Worm (Caenorhabditis elegans) whole organism, midembryonic: Measurements from ENCODE around the gene lact-3.

Experiments
- T22C8.4 ChIP-seq: fragments of 200-800 bp; sonication (Bioruptor generic); IDR thresholded peaks from 2 replicates; pipeline ENCODE4 v1.3.6; 2022; ENCODE audit warnings: missing genetic modification characterization, missing compliant biosample characterization
- flt-1 ChIP-seq: fragments of 200-800 bp; sonication (Bioruptor generic); IDR thresholded peaks from 2 replicates; pipeline ENCODE4 v1.3.6; 2022; ENCODE audit warnings: missing genetic modification characterization, missing compliant biosample characterization
- ref-1 ChIP-seq: fragments of 200-800 bp; sonication (Bioruptor generic); conservative IDR thresholded peaks from 2 replicates; pipeline ENCODE4 v1.3.6; 2022; ENCODE audit warnings: missing genetic modification reagents, missing genetic modification characterization, missing compliant biosample characterization
- tab-1 ChIP-seq: fragments of 200-800 bp; sonication (Bioruptor generic); IDR thresholded peaks from 2 replicates; pipeline ENCODE4 v1.3.6; 2022; ENCODE audit warnings: missing genetic modification characterization, missing compliant biosample characterization

ce11 chrII:10675302-10675701, 17.8 kb upstream of the lact-3 start, which contains the start of gene ptb-1:
- TF ChIP-seq flt-1 (GFP tag; lab: Robert Waterston, UW): no peak
- no peak for TF ChIP-seq ref-1 (GFP tag; lab: Robert Waterston, UW)
- TF ChIP-seq tab-1 (GFP tag; lab: Robert Waterston, UW): no peak
- TF ChIP-seq T22C8.4 (GFP tag; lab: Robert Waterston, UW): no peak
